Worm (Caenorhabditis elegans): ENCODE data around the gene ZK546.5.

Gene ZK546.5

ce11 chrII:4967636-4968035 lies 32.0 kb downstream of the ZK546.5 start:
- no peak for TF ChIP-seq flt-1 (GFP tag; IDR thresholded peaks at IDR 0.05)
- no peak for TF ChIP-seq med-1 (GFP tag; optimal IDR thresholded peaks at IDR 0.05; ENCODE audit: insufficient read depth)
- no peak for TF ChIP-seq tab-1 (GFP tag; IDR thresholded peaks at IDR 0.05)
- TF ChIP-seq ref-1 (GFP tag; conservative IDR thresholded peaks at IDR 0.05): no peak
- TF ChIP-seq T22C8.4 (GFP tag; IDR thresholded peaks at IDR 0.05): no peak
- TF ChIP-seq ztf-29 (GFP tag; IDR thresholded peaks at IDR 0.05): no peak
- TF ChIP-seq klf-2 (GFP tag; conservative IDR thresholded peaks at IDR 0.05): no peak
- TF ChIP-seq cog-1 (tag; optimal IDR thresholded peaks at IDR 0.05): no peak
- no peak for TF ChIP-seq ztf-23 (GFP tag; IDR thresholded peaks at IDR 0.05)

DNA sequence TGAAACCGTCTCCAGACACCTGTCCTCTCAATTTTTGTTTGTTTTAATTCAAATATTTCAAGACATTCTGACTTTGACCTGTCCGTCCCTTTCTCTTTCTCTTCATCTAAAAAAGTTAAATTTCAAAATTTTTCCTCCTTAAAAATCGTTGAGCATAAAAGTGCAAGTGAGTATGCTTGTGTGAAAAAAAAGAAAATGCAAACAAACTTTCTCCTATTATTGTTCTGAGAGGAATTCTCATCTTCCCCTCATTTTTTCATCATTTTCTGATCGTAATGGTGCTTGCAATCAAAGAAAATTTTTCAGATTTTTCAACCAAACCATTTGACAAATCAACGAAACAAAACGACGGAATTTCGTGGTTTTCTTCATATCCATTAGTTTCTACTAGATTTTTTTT lies 33.2 kb downstream of the ZK546.5 start, which contains the start of gene shc-2:
Gene shc-2, plus strand, starts transcription at position 301 of the 400 bp plus-strand sequence.
- no peak for TF ChIP-seq T22C8.4 (GFP tag; IDR thresholded peaks at IDR 0.05)
- TF ChIP-seq cog-1 (tag; optimal IDR thresholded peaks at IDR 0.05): no peak
- TF ChIP-seq med-1 (GFP tag; optimal IDR thresholded peaks at IDR 0.05; ENCODE audit: insufficient read depth): no peak
- TF ChIP-seq ztf-29 (GFP tag; IDR thresholded peaks at IDR 0.05): no peak
- TF ChIP-seq ztf-23 (GFP tag; IDR thresholded peaks at IDR 0.05): no peak
- TF ChIP-seq ref-1 (GFP tag; conservative IDR thresholded peaks at IDR 0.05): no peak
- TF ChIP-seq tab-1 (GFP tag; IDR thresholded peaks at IDR 0.05): no peak
- TF ChIP-seq klf-2 (GFP tag; conservative IDR thresholded peaks at IDR 0.05): no peak
- TF ChIP-seq flt-1 (GFP tag; IDR thresholded peaks at IDR 0.05): no peak

DNA sequence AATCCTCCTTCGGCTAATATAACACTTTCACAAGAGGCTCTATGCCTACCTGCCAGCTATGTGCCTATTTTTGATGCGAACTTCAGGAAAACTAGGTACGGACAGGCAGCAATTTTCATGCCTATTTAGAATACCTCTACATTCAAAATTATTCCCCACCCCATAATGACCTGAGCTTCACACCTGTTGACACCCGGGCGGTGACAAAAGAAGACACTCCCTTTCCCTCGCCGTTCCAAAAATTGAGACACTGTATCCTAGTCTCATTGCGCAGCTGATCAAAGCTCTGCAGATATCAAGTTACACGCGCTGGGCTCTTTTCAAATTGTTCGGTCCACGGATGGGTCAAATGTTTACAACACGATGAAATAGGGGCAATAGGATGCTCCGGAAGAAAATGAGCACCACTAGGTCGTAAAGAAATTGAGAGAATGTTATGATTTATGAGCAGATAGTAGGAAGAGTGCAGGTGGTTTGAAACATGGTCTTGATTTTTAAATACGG lies 38.9 kb downstream of the ZK546.5 start:
- TF ChIP-seq tab-1 (GFP tag; IDR thresholded peaks at IDR 0.05): no peak
- TF ChIP-seq cog-1 (tag; optimal IDR thresholded peaks at IDR 0.05): no peak
- TF ChIP-seq ztf-29 (GFP tag; IDR thresholded peaks at IDR 0.05): no peak
- no peak for TF ChIP-seq T22C8.4 (GFP tag; IDR thresholded peaks at IDR 0.05)
- TF ChIP-seq klf-2 (GFP tag; conservative IDR thresholded peaks at IDR 0.05): no peak
- TF ChIP-seq ztf-23 (GFP tag; IDR thresholded peaks at IDR 0.05): no peak
- no peak for TF ChIP-seq flt-1 (GFP tag; IDR thresholded peaks at IDR 0.05)
- TF ChIP-seq med-1 (GFP tag; optimal IDR thresholded peaks at IDR 0.05; ENCODE audit: insufficient read depth): no peak
- no peak for TF ChIP-seq ref-1 (GFP tag; conservative IDR thresholded peaks at IDR 0.05)

DNA sequence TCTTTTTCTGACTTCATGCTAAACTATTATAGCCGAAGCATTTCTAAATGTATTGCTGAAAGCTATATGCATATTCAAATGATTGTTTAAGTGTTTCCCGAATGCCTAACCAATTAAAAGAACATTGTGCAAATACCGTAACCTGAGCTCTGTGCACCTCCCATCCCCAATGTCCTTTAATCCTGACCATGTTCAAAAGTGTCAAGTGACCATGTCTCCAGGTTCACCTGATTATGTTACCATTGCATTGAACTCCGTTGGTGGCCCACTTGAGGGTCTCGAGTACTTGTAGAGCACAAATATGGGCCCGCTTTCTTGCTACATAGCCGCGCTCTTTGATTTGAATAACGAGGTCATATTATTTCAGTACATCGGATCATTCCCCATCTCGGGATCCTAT lies 39.7 kb downstream of the ZK546.5 start:
- TF ChIP-seq med-1 (GFP tag; optimal IDR thresholded peaks at IDR 0.05; ENCODE audit: insufficient read depth) (no peak), flt-1 (GFP tag; IDR thresholded peaks at IDR 0.05) (no peak), ref-1 (GFP tag; conservative IDR thresholded peaks at IDR 0.05) (no peak), ztf-29 (GFP tag; IDR thresholded peaks at IDR 0.05) (no peak), cog-1 (tag; optimal IDR thresholded peaks at IDR 0.05) (no peak), tab-1 (GFP tag; IDR thresholded peaks at IDR 0.05) (no peak), ztf-23 (GFP tag; IDR thresholded peaks at IDR 0.05) (no peak), klf-2 (GFP tag; conservative IDR thresholded peaks at IDR 0.05) (no peak)

- TF ChIP-seq T22C8.4 (GFP tag; IDR thresholded peaks at IDR 0.05) (no peak), klf-2 (GFP tag; conservative IDR thresholded peaks at IDR 0.05) (no peak), med-1 (GFP tag; optimal IDR thresholded peaks at IDR 0.05; ENCODE audit: insufficient read depth) (no peak)
Measured at ce11 chrII:4981682-4982404, 46.2 kb downstream of the ZK546.5 start.

DNA sequence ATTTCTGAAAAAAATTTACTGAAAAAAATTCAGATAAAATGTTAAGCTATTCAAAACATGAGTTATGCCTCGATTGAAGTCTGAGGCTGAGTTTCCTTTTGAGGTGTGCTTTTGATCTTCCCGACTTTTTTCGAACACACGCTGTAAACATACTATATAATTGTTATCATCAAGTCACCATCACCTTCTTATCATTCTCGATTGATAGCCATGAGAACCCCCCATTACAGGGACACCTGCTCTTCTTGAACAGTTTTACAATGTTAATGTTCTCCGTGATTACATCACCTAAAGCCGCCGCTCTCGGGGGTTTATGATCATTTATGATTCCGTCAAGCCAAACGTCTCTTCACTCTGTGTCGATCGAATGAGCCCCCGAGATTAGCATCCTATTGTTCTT lies 48.5 kb downstream of the ZK546.5 start:
- TF ChIP-seq med-1 (GFP tag; optimal IDR thresholded peaks at IDR 0.05; ENCODE audit: insufficient read depth): no peak
- no peak for TF ChIP-seq tab-1 (GFP tag; IDR thresholded peaks at IDR 0.05)
- no peak for TF ChIP-seq cog-1 (tag; optimal IDR thresholded peaks at IDR 0.05)
- no peak for TF ChIP-seq ztf-29 (GFP tag; IDR thresholded peaks at IDR 0.05)
- TF ChIP-seq klf-2 (GFP tag; conservative IDR thresholded peaks at IDR 0.05): no peak
- no peak for TF ChIP-seq ref-1 (GFP tag; conservative IDR thresholded peaks at IDR 0.05)
- TF ChIP-seq flt-1 (GFP tag; IDR thresholded peaks at IDR 0.05): no peak
- no peak for TF ChIP-seq T22C8.4 (GFP tag; IDR thresholded peaks at IDR 0.05)
- no peak for TF ChIP-seq ztf-23 (GFP tag; IDR thresholded peaks at IDR 0.05)

DNA sequence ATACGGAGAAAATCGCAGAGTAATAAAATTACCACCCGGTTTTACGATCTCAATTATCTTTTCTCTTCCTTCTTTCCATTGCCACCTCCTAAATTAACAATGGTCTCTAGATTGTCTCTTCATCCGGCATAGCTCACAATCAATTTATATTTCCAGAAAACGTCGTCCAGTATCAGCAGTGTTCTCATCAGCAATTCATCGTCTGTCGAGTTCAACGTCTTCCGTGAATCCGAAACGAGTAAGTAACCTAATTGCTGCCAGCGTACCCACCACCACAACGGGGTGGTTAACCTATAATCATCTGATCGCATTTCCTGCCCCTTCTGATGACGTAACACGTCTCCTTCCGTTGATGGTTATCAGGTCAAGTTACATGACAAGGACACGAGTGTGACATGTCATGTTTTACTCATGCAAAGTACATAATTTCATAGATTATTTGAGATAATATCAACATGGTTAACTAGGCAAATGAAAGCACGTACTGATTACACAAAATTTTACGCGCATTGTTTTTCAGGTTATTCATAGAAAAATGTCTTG lies 50.4 kb downstream of the ZK546.5 start:
- TF ChIP-seq ref-1 (GFP tag; conservative IDR thresholded peaks at IDR 0.05): no peak
- no peak for TF ChIP-seq ztf-29 (GFP tag; IDR thresholded peaks at IDR 0.05)
- TF ChIP-seq tab-1 (GFP tag; IDR thresholded peaks at IDR 0.05): no peak
- no peak for TF ChIP-seq T22C8.4 (GFP tag; IDR thresholded peaks at IDR 0.05)
- no peak for TF ChIP-seq ztf-23 (GFP tag; IDR thresholded peaks at IDR 0.05)
- no peak for TF ChIP-seq flt-1 (GFP tag; IDR thresholded peaks at IDR 0.05)
- TF ChIP-seq cog-1 (tag; optimal IDR thresholded peaks at IDR 0.05): no peak
- TF ChIP-seq klf-2 (GFP tag; conservative IDR thresholded peaks at IDR 0.05): no peak
- TF ChIP-seq med-1 (GFP tag; optimal IDR thresholded peaks at IDR 0.05; ENCODE audit: insufficient read depth): no peak

ce11 chrII:4986664-4987063 lies 51.0 kb downstream of the ZK546.5 start:
- TF ChIP-seq tab-1 (GFP tag; IDR thresholded peaks at IDR 0.05) (no peak), med-1 (GFP tag; optimal IDR thresholded peaks at IDR 0.05; ENCODE audit: insufficient read depth) (no peak), klf-2 (GFP tag; conservative IDR thresholded peaks at IDR 0.05) (no peak), ztf-23 (GFP tag; IDR thresholded peaks at IDR 0.05) (no peak), cog-1 (tag; optimal IDR thresholded peaks at IDR 0.05) (no peak), T22C8.4 (GFP tag; IDR thresholded peaks at IDR 0.05) (no peak), flt-1 (GFP tag; IDR thresholded peaks at IDR 0.05) (no peak), ref-1 (GFP tag; conservative IDR thresholded peaks at IDR 0.05) (no peak), ztf-29 (GFP tag; IDR thresholded peaks at IDR 0.05) (no peak)

DNA sequence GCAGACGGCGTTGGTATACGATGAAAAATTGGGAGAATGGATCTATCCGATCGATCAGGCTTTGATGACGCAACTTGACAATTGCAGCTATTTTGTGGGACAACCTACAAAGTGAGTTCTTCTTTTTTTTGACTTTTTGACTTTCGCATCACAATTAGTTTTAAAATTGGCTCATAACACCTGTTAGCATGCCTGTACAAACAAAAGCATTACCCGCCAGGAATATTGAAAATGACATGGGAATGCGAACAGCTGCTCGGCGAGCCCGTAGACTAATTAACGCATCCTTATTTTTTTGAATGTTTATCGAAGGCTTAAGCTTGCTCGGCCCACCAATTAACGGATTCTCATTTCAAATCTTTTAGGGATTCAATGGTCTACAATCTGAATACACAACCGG lies 51.6 kb downstream of the ZK546.5 start:
- TF ChIP-seq ztf-23 (GFP tag; IDR thresholded peaks at IDR 0.05): no peak
- no peak for TF ChIP-seq ztf-29 (GFP tag; IDR thresholded peaks at IDR 0.05)
- no peak for TF ChIP-seq flt-1 (GFP tag; IDR thresholded peaks at IDR 0.05)
- no peak for TF ChIP-seq cog-1 (tag; optimal IDR thresholded peaks at IDR 0.05)
- no peak for TF ChIP-seq T22C8.4 (GFP tag; IDR thresholded peaks at IDR 0.05)
